Worm (Caenorhabditis elegans) whole organism, late embryonic: ENCODE data around the gene C27D6.1.

Experiments
- K02D7.2 ChIP-seq: sonication (generic microtip); optimal IDR thresholded peaks from 2 replicates; lab custom pipeline; 2017; ENCODE audit warnings: mild to moderate bottlenecking, missing genetic modification characterization, missing compliant biosample characterization
- T23F11.4 ChIP-seq: fragments of 200-800 bp; sonication (Bioruptor generic); optimal IDR thresholded peaks from 2 replicates; lab custom pipeline; 2018; ENCODE audit warnings: mild to moderate bottlenecking, missing genetic modification characterization, missing compliant biosample characterization
- Y22D7AL.16 ChIP-seq: sonication (generic microtip); optimal IDR thresholded peaks from 2 replicates; lab custom pipeline; 2016; ENCODE audit warnings: missing genetic modification characterization, missing compliant biosample characterization
- ceh-19 ChIP-seq: fragments of 200-800 bp; sonication (Bioruptor generic); optimal IDR thresholded peaks from 2 replicates; lab custom pipeline; 2018; ENCODE audit warnings: mild to moderate bottlenecking, missing genetic modification characterization, missing compliant biosample characterization
- ceh-30 ChIP-seq: fragments of 150-350 bp; optimal IDR thresholded peaks from 2 replicates; lab custom pipeline; 2014; ENCODE audit warnings: missing biosample characterization, missing genetic modification characterization
- ceh-31 ChIP-seq: sonication (generic microtip); optimal IDR thresholded peaks from 2 replicates; lab custom pipeline; 2016; ENCODE audit warnings: missing genetic modification characterization, missing compliant biosample characterization
- dmd-4 ChIP-seq: sonication (generic microtip); optimal IDR thresholded peaks from 2 replicates; lab custom pipeline; 2016; ENCODE audit warnings: borderline replicate concordance, missing genetic modification characterization, missing compliant biosample characterization
- fax-1 ChIP-seq: sonication (generic microtip); optimal IDR thresholded peaks from 2 replicates; lab custom pipeline; 2016; ENCODE audit warnings: missing genotype, missing genetic modification characterization, missing compliant biosample characterization
- hlh-13 ChIP-seq: fragments of 200-800 bp; sonication (Bioruptor generic); optimal IDR thresholded peaks from 2 replicates; lab custom pipeline; 2018; ENCODE audit warnings: mild to moderate bottlenecking, missing genetic modification characterization, missing compliant biosample characterization
- hlh-30 ChIP-seq: sonication (generic microtip); optimal IDR thresholded peaks from 2 replicates; lab custom pipeline; 2017; ENCODE audit warnings: antibody characterized with exemption, missing genetic modification characterization, missing compliant biosample characterization; ENCODE audit not compliant: insufficient read depth
- lin-11 ChIP-seq: fragments of 200-800 bp; sonication (Bioruptor generic); optimal IDR thresholded peaks from 2 replicates; lab custom pipeline; 2018; ENCODE audit warnings: mild to moderate bottlenecking, missing genetic modification characterization, missing compliant biosample characterization
- nfya-1 ChIP-seq: sonication (generic microtip); optimal IDR thresholded peaks from 2 replicates; lab custom pipeline; 2017; ENCODE audit warnings: missing genetic modification characterization, mild to moderate bottlenecking, missing compliant biosample characterization, antibody characterized with exemption, moderate library complexity
- nhr-11 ChIP-seq: fragments of 150-350 bp; optimal IDR thresholded peaks from 2 replicates; lab custom pipeline; 2014; ENCODE audit warnings: missing biosample characterization, missing genetic modification characterization
- nhr-232 ChIP-seq: sonication (generic microtip); optimal IDR thresholded peaks from 2 replicates; lab custom pipeline; 2016; ENCODE audit warnings: missing genetic modification characterization, missing compliant biosample characterization
- npax-4 ChIP-seq: sonication (generic microtip); optimal IDR thresholded peaks from 2 replicates; lab custom pipeline; 2016; ENCODE audit warnings: missing genetic modification characterization, missing compliant biosample characterization
- pax-1 ChIP-seq: fragments of 150-350 bp; optimal IDR thresholded peaks from 2 replicates; lab custom pipeline; 2014; ENCODE audit warnings: missing biosample characterization, missing genetic modification characterization
- pha-4 ChIP-seq: fragments of 150-350 bp; optimal IDR thresholded peaks from 2 replicates; lab custom pipeline; 2018; ENCODE audit warnings: missing biosample characterization, missing genetic modification reagents, missing genetic modification characterization
- tbx-2 ChIP-seq: sonication (generic microtip); optimal IDR thresholded peaks from 2 replicates; lab custom pipeline; 2016; ENCODE audit warnings: missing genetic modification characterization, missing compliant biosample characterization
- unc-55 ChIP-seq: sonication (generic microtip); optimal IDR thresholded peaks from 2 replicates; lab custom pipeline; 2017; ENCODE audit warnings: missing biosample characterization, missing genetic modification reagents, missing genetic modification characterization
- ztf-16 ChIP-seq: sonication (generic microtip); optimal IDR thresholded peaks from 2 replicates; lab custom pipeline; 2017; ENCODE audit warnings: missing genetic modification characterization, missing compliant biosample characterization

The C27D6.1 gene

ce11 chrII:5226309-5226708 lies 53.8 kb downstream of the C27D6.1 start:
- peak; percentile 46 for TF ChIP-seq ceh-31 (tag; lab: Kevin White, UChicago)
- TF ChIP-seq ceh-19 (GFP tag; lab: Kevin White, UChicago): no peak
- peak; percentile 23 for TF ChIP-seq T23F11.4 (GFP tag; lab: Kevin White, UChicago)
- TF ChIP-seq nfya-1: peak; percentile 9
- peak; percentile 5 for TF ChIP-seq unc-55 (GFP tag; lab: Kevin White, UChicago)
- no peak for TF ChIP-seq pha-4 (tag; lab: Kevin White, UChicago)
- no peak for TF ChIP-seq nhr-232 (tag; lab: Kevin White, UChicago)
- peak; percentile 23 for TF ChIP-seq tbx-2 (tag; lab: Kevin White, UChicago)
- TF ChIP-seq nhr-11: no peak
- no peak for TF ChIP-seq dmd-4 (tag; lab: Kevin White, UChicago)
- no peak for TF ChIP-seq ztf-16 (tag; lab: Kevin White, UChicago)
- TF ChIP-seq hlh-13 (GFP tag; lab: Kevin White, UChicago): no peak
- TF ChIP-seq hlh-30 (tag; lab: Kevin White, UChicago): no peak
- no peak for TF ChIP-seq K02D7.2 (tag; lab: Kevin White, UChicago)
- TF ChIP-seq ceh-30 (tag; lab: Kevin White, UChicago): no peak
- TF ChIP-seq lin-11 (tag; lab: Kevin White, UChicago): no peak
- no peak for TF ChIP-seq npax-4 (tag; lab: Kevin White, UChicago)
- no peak for TF ChIP-seq Y22D7AL.16 (tag; lab: Kevin White, UChicago)
- TF ChIP-seq pax-1 (tag; lab: Kevin White, UChicago): no peak
- no peak for TF ChIP-seq fax-1 (tag; lab: Kevin White, UChicago)
